Worm (Caenorhabditis elegans) whole organism, L3 larva: ENCODE measurements around the gene Y44F5A.1.

Experiments used
- aly-2 ChIP-seq: fragments of 150-350 bp; optimal IDR thresholded peaks from 2 replicates; lab custom pipeline; 2014; ENCODE audit warnings: missing biosample characterization, missing genetic modification characterization
- lin-39 ChIP-seq: fragments of 150-350 bp; optimal IDR thresholded peaks from 2 replicates; lab custom pipeline; 2018; ENCODE audit warnings: missing biosample characterization, missing genetic modification reagents, missing genetic modification characterization
- nhr-11 ChIP-seq: fragments of 150-350 bp; optimal IDR thresholded peaks from 2 replicates; lab custom pipeline; 2014; ENCODE audit warnings: missing biosample characterization, missing genetic modification characterization
- nhr-25 ChIP-seq: sonication (generic microtip); optimal IDR thresholded peaks from 2 replicates; lab custom pipeline; 2017; ENCODE audit warnings: missing biosample characterization, missing genetic modification characterization
- pha-4 ChIP-seq: fragments of 150-350 bp; optimal IDR thresholded peaks from 2 replicates; lab custom pipeline; 2014; ENCODE audit warnings: missing biosample characterization, missing genetic modification reagents, missing genetic modification characterization
- pqm-1 ChIP-seq: fragments of 150-350 bp; optimal IDR thresholded peaks from 2 replicates; lab custom pipeline; 2017; ENCODE audit warnings: missing biosample characterization, missing genetic modification characterization, inconsistent platforms
- sea-2 ChIP-seq: fragments of 150-350 bp; sonication (generic microtip); optimal IDR thresholded peaks from 4 replicates; lab custom pipeline; 2014; ENCODE audit warnings: missing biosample characterization, missing genetic modification reagents, missing genetic modification characterization
- skn-1 ChIP-seq: fragments of 150-350 bp; optimal IDR thresholded peaks from 2 replicates; lab custom pipeline; 2014; ENCODE audit warnings: missing biosample characterization, missing genetic modification characterization
- unc-62 ChIP-seq: fragments of 150-350 bp; sonication (generic microtip); optimal IDR thresholded peaks from 4 replicates; lab custom pipeline; 2014; ENCODE audit warnings: missing biosample characterization, missing genetic modification reagents, missing genetic modification characterization

DNA sequence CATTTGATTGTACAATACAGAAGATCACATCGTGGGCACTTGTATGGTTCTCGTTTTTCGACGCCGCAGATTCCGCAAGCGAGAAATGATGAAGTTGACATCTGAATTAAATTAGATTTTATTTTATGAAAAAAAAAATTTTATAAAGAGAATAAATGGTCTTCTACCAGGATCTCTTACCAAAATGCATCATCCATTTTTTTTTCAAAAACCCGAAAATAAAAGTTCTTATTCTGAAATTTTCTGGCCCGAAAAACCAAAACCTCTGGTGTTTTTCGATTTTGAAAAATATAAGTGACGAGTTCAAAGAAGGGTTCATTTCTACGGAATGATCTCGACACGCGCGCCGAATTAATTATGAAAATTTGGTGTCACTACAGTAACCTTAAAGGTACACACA lies 3.2 kb downstream of the Y44F5A.1 start, which contains the start of gene zhit-2:
- no peak for TF ChIP-seq lin-39 (tag; lab: Kevin White, UChicago)
- no peak for TF ChIP-seq sea-2
- no peak for TF ChIP-seq aly-2
- no peak for TF ChIP-seq pqm-1 (tag; lab: Kevin White, UChicago)
- no peak for TF ChIP-seq pha-4 (tag; lab: Kevin White, UChicago)
- TF ChIP-seq unc-62 (GFP tag; lab: Kevin White, UChicago): no peak
- TF ChIP-seq nhr-25: no peak
- TF ChIP-seq skn-1 (tag; lab: Kevin White, UChicago): no peak
- TF ChIP-seq nhr-11 (tag; lab: Kevin White, UChicago): no peak
